Fruit fly (Drosophila melanogaster) whole organism, larva: ENCODE measurements around the gene Neurl4.

ENCODE experiments used
- noc ChIP-seq: fragments of 200-800 bp; sonication (Bioruptor generic); optimal IDR thresholded peaks from 3 replicates; lab custom pipeline; 2019; ENCODE audit warnings: missing biosample characterization, mild to moderate bottlenecking, missing genetic modification characterization, moderate library complexity

Neurl4 gene

DNA sequence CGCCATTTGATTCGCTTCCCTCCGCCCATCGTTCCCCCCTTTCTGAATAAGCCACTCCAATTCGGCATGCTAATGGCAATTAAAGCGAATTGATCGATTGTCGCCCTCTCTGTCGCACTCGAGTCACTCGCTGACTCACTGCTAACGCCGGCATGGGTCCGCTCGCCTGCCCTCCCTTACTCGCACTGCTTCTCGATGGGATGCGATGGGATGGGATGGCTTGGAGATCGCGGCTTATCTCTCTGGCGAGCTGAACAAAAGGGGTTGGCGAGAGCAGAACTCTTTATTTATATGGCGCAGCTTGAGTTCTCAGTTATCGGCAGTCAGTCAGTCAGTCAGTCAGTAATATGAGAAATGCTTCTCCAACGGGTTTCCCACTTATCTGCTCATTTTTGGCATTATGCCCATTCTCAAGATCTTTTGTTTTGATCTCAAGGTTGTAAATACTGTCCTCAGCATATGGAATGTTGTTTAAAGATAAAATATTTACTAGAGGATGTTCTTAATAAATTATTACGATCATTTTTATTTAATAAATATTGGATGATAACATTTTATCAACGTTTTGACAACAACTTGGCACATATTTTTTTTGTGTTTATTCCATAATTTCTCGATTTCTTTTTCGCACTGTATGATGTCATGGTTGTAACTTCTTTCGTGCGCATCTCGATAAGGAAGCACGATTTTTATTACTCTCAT is 6.3 kb upstream of the Neurl4 start:
- no peak for TF ChIP-seq noc (tag; lab: Kevin White, UChicago)

DNA sequence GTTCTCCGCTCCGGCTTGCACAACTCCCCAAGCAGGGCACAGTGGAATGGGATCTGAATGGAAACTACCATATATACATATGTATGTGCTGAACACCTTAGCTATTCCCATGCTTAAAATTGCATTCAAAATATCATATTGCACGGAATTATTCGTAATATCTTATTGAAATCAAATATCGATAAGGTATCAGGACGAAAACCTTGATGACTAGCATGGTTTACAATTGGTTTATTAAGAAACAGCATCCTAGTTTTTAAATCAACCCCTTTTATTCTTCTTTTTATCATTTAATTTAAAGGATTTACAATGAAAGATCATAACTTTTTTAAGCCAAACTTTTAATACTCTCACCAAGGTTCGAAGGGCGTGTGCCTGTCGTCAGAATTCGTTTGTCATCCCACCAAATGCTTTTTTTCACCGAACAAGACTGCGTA is 5.6 kb upstream of the Neurl4 start:
- peak; percentile 30 for TF ChIP-seq noc (tag; lab: Kevin White, UChicago)

DNA sequence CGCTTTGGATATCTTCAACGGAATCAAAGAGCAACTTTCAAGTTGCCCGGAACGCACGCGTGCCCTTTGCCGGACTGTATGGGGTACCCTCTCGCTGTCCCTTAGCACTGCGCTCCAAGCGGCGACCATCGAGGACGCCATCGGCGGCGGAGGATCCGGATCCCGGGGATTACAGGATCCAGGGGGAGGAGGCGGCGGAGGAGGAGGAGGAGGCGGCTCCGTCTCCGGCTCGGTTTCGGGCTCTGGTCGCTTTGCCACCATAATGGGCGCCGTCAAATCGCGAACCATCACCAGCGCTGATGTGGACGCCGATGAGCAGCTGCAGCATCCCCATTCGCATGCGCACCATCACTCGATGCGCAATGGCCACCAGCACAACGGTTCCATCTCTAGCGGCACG is 4.1 kb upstream of the Neurl4 start:
- TF ChIP-seq noc (tag; lab: Kevin White, UChicago): no peak

DNA sequence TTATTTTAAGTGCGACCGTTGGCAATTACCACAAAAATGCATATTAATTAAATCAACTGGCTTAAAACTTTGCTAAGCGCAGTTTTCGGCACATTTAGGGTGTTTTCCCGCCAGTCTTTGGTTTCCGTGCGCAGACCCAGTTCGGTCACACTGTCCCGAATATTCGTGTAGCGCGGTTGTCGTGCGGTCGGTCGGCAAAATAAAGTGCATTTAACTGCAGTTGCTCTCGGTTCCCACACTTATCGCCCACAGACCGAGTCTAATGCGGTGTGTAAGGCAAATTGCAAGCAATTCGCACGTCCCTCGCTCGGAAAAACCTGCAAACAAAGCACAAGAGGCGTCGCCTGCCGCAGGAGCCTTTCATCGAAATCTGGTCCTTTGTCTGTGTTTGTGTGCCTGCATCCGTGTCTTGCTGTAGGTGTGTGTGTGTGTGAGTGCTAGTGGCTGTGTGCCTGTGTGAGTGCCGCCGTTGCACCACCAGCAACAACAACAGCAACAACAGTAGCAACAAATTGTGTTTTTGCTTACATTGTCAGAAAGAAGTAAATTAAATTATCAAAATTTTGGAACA is 3.5 kb upstream of the Neurl4 start, which contains the start of the genes CG13484 and Frl:
TSS of gene CG13484 (minus strand) at position 7 of the 571 bp plus-strand sequence.
TSS of gene Frl (plus strand) at position 143 of the 571 bp plus-strand sequence.
- no peak for TF ChIP-seq noc (tag; lab: Kevin White, UChicago)

- TF ChIP-seq noc (tag; lab: Kevin White, UChicago): no peak
These were observed 1.4 kb upstream of the Neurl4 start, which contains the start of gene CG6833 for dm6 chr3L:14050944-14051548. CG6833 (plus strand) TSS chr3L:14051206.

dm6 chr3L:14037655-14038644 is 11.7 kb downstream of the Neurl4 start:
- no peak for TF ChIP-seq noc (tag; lab: Kevin White, UChicago)

DNA sequence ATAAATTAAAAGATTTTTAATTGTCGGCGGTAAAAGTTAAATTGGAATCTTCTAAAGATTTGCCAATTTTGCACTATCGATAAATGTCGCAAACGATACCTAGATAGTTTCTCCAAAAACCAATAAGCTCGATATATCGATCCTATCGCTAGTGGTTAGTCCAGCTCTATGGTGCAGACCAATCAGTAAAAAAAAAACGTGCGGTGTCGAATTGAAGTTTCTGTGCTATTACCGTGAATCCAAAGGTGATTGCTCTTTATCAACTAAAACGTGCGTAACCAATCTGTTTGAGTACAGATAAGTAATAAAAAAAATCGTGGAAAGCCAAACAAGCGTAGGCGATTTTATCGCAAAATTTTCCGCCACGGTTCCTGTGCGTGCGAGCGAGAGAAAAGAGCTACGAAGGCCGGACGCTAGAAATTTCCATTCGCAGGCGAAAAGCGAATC is 12.8 kb downstream of the Neurl4 start, which contains the start of gene Hsp110:
TSS of gene Hsp110 (plus strand) at position 153 of the 447 bp plus-strand sequence.
- TF ChIP-seq noc (tag; lab: Kevin White, UChicago): peak; percentile 1

DNA sequence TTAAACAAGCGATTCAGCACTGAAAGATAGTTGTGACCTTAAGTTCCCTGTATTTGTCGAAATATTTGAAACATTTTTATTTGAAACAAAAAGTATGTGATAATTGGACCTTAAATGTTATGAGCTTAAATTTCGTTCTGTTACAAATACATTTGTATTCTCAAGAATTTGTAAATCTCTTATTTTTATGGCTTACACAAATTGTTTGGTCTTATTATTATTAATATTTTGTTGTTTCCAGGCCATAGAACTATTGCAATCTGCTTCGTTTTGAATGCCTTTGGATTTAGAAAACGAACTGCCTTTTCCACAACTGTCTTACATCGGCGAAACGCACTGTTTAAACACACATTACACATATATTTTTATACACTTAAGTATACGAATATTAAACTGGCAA is 15.2 kb downstream of the Neurl4 start, which contains the start of gene CG6661:
TSS of gene CG6661 (plus strand) at position 301 of the 400 bp plus-strand sequence.
- TF ChIP-seq noc (tag; lab: Kevin White, UChicago): no peak

dm6 chr3L:14031171-14032126 is 18.2 kb downstream of the Neurl4 start, which contains the start of the genes CG6650 and endos:
CG6650 (plus strand) TSS chr3L:14031450.
endos (minus strand) TSS chr3L:14031706.
- peak; percentile 62 for TF ChIP-seq noc (tag; lab: Kevin White, UChicago)

DNA sequence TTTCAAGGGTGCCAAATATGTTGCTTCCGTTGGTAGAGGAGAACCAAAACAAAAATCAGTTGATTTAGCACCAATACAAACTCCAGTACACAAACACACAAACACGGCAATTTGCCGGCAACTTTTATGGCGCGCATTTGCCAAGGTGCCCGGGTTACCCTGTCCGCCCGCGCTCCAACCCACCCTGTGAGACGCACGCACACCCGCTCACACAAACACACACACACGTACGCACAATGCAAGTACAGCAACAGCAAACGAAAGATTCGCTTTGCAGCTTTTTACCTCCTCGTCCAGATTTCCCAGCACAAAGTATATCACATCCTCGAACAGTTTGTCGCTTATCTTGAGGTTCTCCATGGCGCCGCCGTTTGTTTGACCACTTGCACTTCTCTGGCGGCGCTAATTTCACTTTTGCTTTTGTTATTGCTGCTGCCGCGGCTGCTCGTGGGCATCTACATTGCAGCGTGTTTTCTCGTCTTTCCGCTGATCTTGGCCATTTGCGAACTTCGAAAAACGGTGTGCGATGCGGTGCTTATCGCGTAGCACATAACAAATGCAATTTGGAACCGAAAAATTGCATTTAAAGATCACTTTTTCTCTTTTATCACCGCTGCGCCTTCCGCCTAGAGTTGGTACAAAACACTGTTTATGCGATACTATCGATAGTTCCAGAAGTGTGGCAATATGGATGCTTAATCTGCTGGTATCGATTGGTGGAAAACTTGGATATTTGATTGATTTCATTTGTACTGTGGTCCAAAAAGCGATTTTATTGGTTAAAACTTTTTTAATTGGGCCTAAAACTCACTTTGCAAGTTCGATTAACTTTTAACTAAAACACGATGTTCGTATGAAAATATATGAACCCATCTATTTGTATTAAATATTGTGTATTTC is 21.0 kb downstream of the Neurl4 start, which contains the start of gene Ptip:
TSS of gene Ptip (minus strand) at position 637 of the 900 bp plus-strand sequence.
- no peak for TF ChIP-seq noc (tag; lab: Kevin White, UChicago)

dm6 chr3L:14027549-14027948 is 22.1 kb downstream of the Neurl4 start:
- TF ChIP-seq noc (tag; lab: Kevin White, UChicago): no peak

DNA sequence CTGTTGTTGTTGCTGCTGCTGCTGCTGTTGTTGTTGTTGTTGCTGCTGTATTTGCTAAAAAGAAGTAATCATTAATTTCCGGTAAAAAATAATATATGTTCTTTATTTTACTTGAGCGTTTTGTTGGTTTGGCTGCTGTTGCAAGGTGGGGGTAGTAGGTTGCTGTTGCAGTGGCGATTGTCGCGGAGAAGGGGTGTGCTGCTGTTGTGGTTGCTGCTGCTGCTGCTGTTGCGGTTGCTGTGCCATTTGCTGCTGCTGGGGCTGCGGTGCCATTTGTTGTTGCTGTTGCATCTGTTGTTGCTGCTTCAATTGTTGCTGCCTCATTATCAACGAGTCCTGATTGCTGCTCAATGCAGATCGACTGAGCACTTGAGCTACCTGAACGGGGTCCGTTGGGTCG is 24.0 kb downstream of the Neurl4 start:
- no peak for TF ChIP-seq noc (tag; lab: Kevin White, UChicago)

dm6 chr3L:14006704-14007126 is 43.0 kb downstream of the Neurl4 start:
- TF ChIP-seq noc (tag; lab: Kevin White, UChicago): no peak
